Fruit fly (Drosophila melanogaster) whole organism, embryonic: ENCODE data around the gene Rpn11.
A peak's percentile ranks its signal among the peaks of the same experiment; 100 is the strongest.

ENCODE experiments used
- Awh ChIP-seq: fragments of 200-800 bp; sonication (Bioruptor generic); IDR thresholded peaks from 2 replicates; pipeline ENCODE4, ENCODE4 v1.3.6; 2022; ENCODE audit warnings: missing biosample characterization, missing genetic modification characterization
- Bgb ChIP-seq: fragments of 200-800 bp; sonication (Bioruptor generic); IDR thresholded peaks from 2 replicates; pipeline ENCODE4 v1.3.6; 2022; ENCODE audit warnings: missing biosample characterization, missing genetic modification characterization; ENCODE audit not compliant: partially characterized antibody
- CG10462 ChIP-seq: fragments of 200-800 bp; sonication (Bioruptor generic); optimal IDR thresholded peaks from 2 replicates; lab custom pipeline; 2016; ENCODE audit warnings: missing biosample characterization, missing genetic modification characterization
- CG12219 ChIP-seq: fragments of 200-800 bp; sonication (Bioruptor generic); optimal IDR thresholded peaks from 3 replicates; lab custom pipeline; 2018; ENCODE audit warnings: missing biosample characterization, mild to moderate bottlenecking, missing genetic modification characterization
- CG13624 ChIP-seq: fragments of 200-800 bp; sonication (Bioruptor generic); optimal IDR thresholded peaks from 2 replicates; lab custom pipeline; 2016; ENCODE audit warnings: missing biosample characterization, missing genetic modification characterization
- CG15479 ChIP-seq: fragments of 200-800 bp; sonication (Bioruptor generic); optimal IDR thresholded peaks from 3 replicates; lab custom pipeline; 2019; ENCODE audit warnings: missing biosample characterization, mild to moderate bottlenecking, missing genetic modification characterization, moderate library complexity
- CG1832 ChIP-seq: fragments of 200-800 bp; sonication (Bioruptor generic); optimal IDR thresholded peaks from 2 replicates; lab custom pipeline; 2017; ENCODE audit warnings: missing biosample characterization, mild to moderate bottlenecking, missing genetic modification characterization, inconsistent platforms
- CG2875 ChIP-seq: fragments of 200-800 bp; sonication (Bioruptor generic); optimal IDR thresholded peaks from 2 replicates; lab custom pipeline; 2017; ENCODE audit warnings: missing biosample characterization, mild to moderate bottlenecking, missing genetic modification characterization, missing genetic modification reagents
- CG4360 ChIP-seq: fragments of 200-800 bp; sonication (Bioruptor generic); IDR thresholded peaks from 2 replicates; pipeline ENCODE4 v1.3.6; 2022; ENCODE audit warnings: missing biosample characterization, missing genetic modification characterization
- CG5245 ChIP-seq: fragments of 200-800 bp; sonication (Bioruptor generic); optimal IDR thresholded peaks from 3 replicates; lab custom pipeline; 2016; ENCODE audit warnings: missing biosample characterization, missing genetic modification characterization
- CG7357 ChIP-seq: fragments of 200-800 bp; sonication (Bioruptor generic); IDR thresholded peaks from 3 replicates; pipeline ENCODE4 v1.3.6; 2022; ENCODE audit warnings: missing biosample characterization, missing genetic modification characterization
- CG7556 ChIP-seq: fragments of 200-800 bp; sonication (Bioruptor generic); optimal IDR thresholded peaks from 2 replicates; lab custom pipeline; 2017; ENCODE audit warnings: missing biosample characterization, mild to moderate bottlenecking, missing genetic modification characterization
- CG7745 ChIP-seq: fragments of 200-800 bp; sonication (Bioruptor generic); optimal IDR thresholded peaks from 2 replicates; lab custom pipeline; 2018; ENCODE audit warnings: missing biosample characterization, mild to moderate bottlenecking, missing genetic modification characterization, moderate library complexity
- CG7839 ChIP-seq: fragments of 200-800 bp; sonication (Bioruptor generic); optimal IDR thresholded peaks from 3 replicates; lab custom pipeline; 2018; ENCODE audit warnings: missing biosample characterization, mild to moderate bottlenecking, missing genetic modification characterization, moderate library complexity
- CG7987 ChIP-seq: fragments of 200-800 bp; sonication (Bioruptor generic); optimal IDR thresholded peaks from 2 replicates; lab custom pipeline; 2018; ENCODE audit warnings: missing biosample characterization, mild to moderate bottlenecking, missing genetic modification characterization, moderate library complexity
- CG8290 ChIP-seq, 3 experiments: fragments of 200-800 bp; sonication (Bioruptor generic); optimal IDR thresholded peaks; 2 replicates each; lab custom pipeline; 2016 to 2019; ENCODE audit warnings: missing biosample characterization in 3 of 3, missing genetic modification characterization in 3 of 3, mild to moderate bottlenecking in 2 of 3, moderate library complexity in 1 of 3
- CG9609 ChIP-seq: fragments of 200-800 bp; sonication (Bioruptor generic); optimal IDR thresholded peaks from 3 replicates; lab custom pipeline; 2016; ENCODE audit warnings: missing biosample characterization, missing genetic modification characterization
- Chrac-16 ChIP-seq: fragments of 200-800 bp; sonication (Bioruptor generic); optimal IDR thresholded peaks from 3 replicates; lab custom pipeline; 2016; ENCODE audit warnings: missing biosample characterization, missing genetic modification characterization
- CoRest ChIP-seq: fragments of 200-800 bp; sonication (Bioruptor generic); optimal IDR thresholded peaks from 3 replicates; lab custom pipeline; 2018; ENCODE audit warnings: missing biosample characterization, mild to moderate bottlenecking, missing genetic modification characterization, moderate library complexity
- D ChIP-seq, 2 experiments: fragments of 200-800 bp in 1 of 2; fragments of >200 bp in 1 of 2; sonication (Bioruptor generic) in 1 of 2; optimal IDR thresholded peaks; 2 replicates in 1 of 2; 3 replicates in 1 of 2; lab custom pipeline; 2017; ENCODE audit warnings: mild to moderate bottlenecking in 1 of 2, missing biosample characterization in 1 of 2, missing genetic modification characterization in 1 of 2, missing genetic modification reagents in 1 of 2
- Deaf1 ChIP-seq: fragments of 200-800 bp; optimal IDR thresholded peaks from 3 replicates; lab custom pipeline; 2019; ENCODE audit warnings: missing biosample characterization, mild to moderate bottlenecking, missing genetic modification characterization, moderate library complexity
- Fer1 ChIP-seq: fragments of 200-800 bp; sonication (Bioruptor generic); optimal IDR thresholded peaks from 2 replicates; lab custom pipeline; 2017; ENCODE audit warnings: missing biosample characterization, mild to moderate bottlenecking, missing genetic modification characterization
- HmgZ ChIP-seq: fragments of 200-800 bp; sonication (Bioruptor generic); optimal IDR thresholded peaks from 2 replicates; lab custom pipeline; 2018; ENCODE audit warnings: missing biosample characterization, mild to moderate bottlenecking, missing genetic modification characterization
- Hr78 ChIP-seq, 2 experiments: fragments of 200-800 bp in 1 of 2; fragments of >200 bp in 1 of 2; sonication (Bioruptor generic) in 1 of 2; optimal IDR thresholded peaks; 2 replicates each; lab custom pipeline; 2017 to 2019; ENCODE audit warnings: missing biosample characterization in 2 of 2, missing genetic modification characterization in 2 of 2, mild to moderate bottlenecking in 1 of 2, moderate library complexity in 1 of 2
- Opbp ChIP-seq: fragments of 200-800 bp; sonication (Bioruptor generic); IDR thresholded peaks from 3 replicates; pipeline ENCODE4 v1.3.6; 2022; ENCODE audit warnings: missing biosample characterization, missing genetic modification characterization; ENCODE audit not compliant: partially characterized antibody
- Pdp1 ChIP-seq, 2 experiments: fragments of 200-800 bp; sonication (Bioruptor generic); optimal IDR thresholded peaks; 3 replicates each; lab custom pipeline; 2016; ENCODE audit warnings: missing biosample characterization in 2 of 2, missing genetic modification characterization in 2 of 2, mild to moderate bottlenecking in 1 of 2, moderate library complexity in 1 of 2
- Rfx ChIP-seq: fragments of 200-800 bp; sonication (Bioruptor generic); IDR thresholded peaks from 2 replicates; pipeline ENCODE4 v1.3.6; 2022; ENCODE audit warnings: missing biosample characterization, missing genetic modification characterization
- Xrp1 ChIP-seq: fragments of 200-800 bp; sonication (Bioruptor generic); IDR thresholded peaks from 2 replicates; pipeline ENCODE4 v1.3.6; 2022; ENCODE audit warnings: missing biosample characterization, missing genetic modification characterization
- al ChIP-seq: fragments of 200-800 bp; sonication (Bioruptor generic); IDR thresholded peaks from 2 replicates; pipeline ENCODE4 v1.3.6; 2022; ENCODE audit warnings: missing biosample characterization, missing genetic modification characterization
- bcd ChIP-seq: fragments of 200-800 bp; sonication (Bioruptor generic); optimal IDR thresholded peaks from 2 replicates; lab custom pipeline; 2017; ENCODE audit warnings: missing biosample characterization, mild to moderate bottlenecking, missing genetic modification characterization
- chinmo ChIP-seq: fragments of 200-800 bp; sonication (Bioruptor generic); IDR thresholded peaks from 4 replicates; pipeline ENCODE4 v1.3.6; 2022; ENCODE audit warnings: missing biosample characterization, missing genetic modification characterization; ENCODE audit not compliant: partially characterized antibody
- dmrt99B ChIP-seq: fragments of 200-800 bp; sonication (Bioruptor generic); optimal IDR thresholded peaks from 2 replicates; lab custom pipeline; 2018; ENCODE audit warnings: missing biosample characterization, mild to moderate bottlenecking, missing genetic modification characterization, moderate library complexity
- fd102C ChIP-seq: fragments of 200-800 bp; sonication (Bioruptor generic); optimal IDR thresholded peaks from 2 replicates; lab custom pipeline; 2018; ENCODE audit warnings: missing biosample characterization, mild to moderate bottlenecking, missing genetic modification characterization, moderate library complexity
- fd3F ChIP-seq: fragments of 200-800 bp; sonication (Bioruptor generic); optimal IDR thresholded peaks from 2 replicates; lab custom pipeline; 2018; ENCODE audit warnings: missing biosample characterization, mild to moderate bottlenecking, missing genetic modification characterization, moderate library complexity
- gfzf ChIP-seq: fragments of 200-800 bp; sonication (Bioruptor generic); optimal IDR thresholded peaks from 2 replicates; lab custom pipeline; 2016; ENCODE audit warnings: missing biosample characterization, mild to moderate bottlenecking, missing genetic modification characterization, moderate library complexity
- kni ChIP-seq: fragments of 200-800 bp; sonication (Bioruptor generic); optimal IDR thresholded peaks from 3 replicates; lab custom pipeline; 2017; ENCODE audit warnings: mild to moderate bottlenecking, missing biosample characterization, missing genetic modification reagents, missing genetic modification characterization
- knrl ChIP-seq: fragments of 200-800 bp; sonication (Bioruptor generic); IDR thresholded peaks from 3 replicates; pipeline ENCODE4 v1.3.6; 2022; ENCODE audit warnings: missing biosample characterization, missing genetic modification characterization; ENCODE audit not compliant: partially characterized antibody
- lab ChIP-seq: fragments of 200-800 bp; sonication (Bioruptor generic); optimal IDR thresholded peaks from 3 replicates; lab custom pipeline; 2017; ENCODE audit warnings: missing biosample characterization, missing genetic modification characterization, mild to moderate bottlenecking, moderate library complexity, missing genetic modification reagents
- lola ChIP-seq, 3 experiments: fragments of >200 bp in 2 of 3; fragments of 200-800 bp in 1 of 3; sonication (Bioruptor generic) in 1 of 3; optimal IDR thresholded peaks; 2 replicates each; lab custom pipeline; 2017 to 2019; ENCODE audit warnings: missing biosample characterization in 3 of 3, missing genetic modification characterization in 3 of 3, mild to moderate bottlenecking in 1 of 3, moderate library complexity in 1 of 3
- nau ChIP-seq: fragments of 200-800 bp; sonication (Bioruptor generic); optimal IDR thresholded peaks from 3 replicates; lab custom pipeline; 2017; ENCODE audit warnings: missing biosample characterization, mild to moderate bottlenecking, missing genetic modification characterization, missing genetic modification reagents
- oc ChIP-seq: fragments of 200-800 bp; sonication (Bioruptor generic); optimal IDR thresholded peaks from 2 replicates; lab custom pipeline; 2018; ENCODE audit warnings: missing biosample characterization, mild to moderate bottlenecking, missing genetic modification characterization, moderate library complexity
- row ChIP-seq: fragments of 200-800 bp; sonication (Bioruptor generic); IDR thresholded peaks from 3 replicates; pipeline ENCODE4 v1.3.6; 2022; ENCODE audit warnings: missing biosample characterization, missing genetic modification characterization
- sens ChIP-seq: fragments of 200-800 bp; sonication (Bioruptor generic); peaks from one replicate; lab custom pipeline; 2016; ENCODE audit warnings: missing biosample characterization, missing genetic modification characterization
- tio ChIP-seq: fragments of 200-800 bp; sonication (Bioruptor generic); optimal IDR thresholded peaks from 2 replicates; lab custom pipeline; 2017; ENCODE audit warnings: missing biosample characterization, missing genetic modification characterization, inconsistent platforms
- trem ChIP-seq: fragments of 200-800 bp; optimal IDR thresholded peaks from 3 replicates; lab custom pipeline; 2019; ENCODE audit warnings: missing biosample characterization, mild to moderate bottlenecking, missing genetic modification characterization, moderate library complexity
- zen2 ChIP-seq: fragments of 200-800 bp; sonication (Bioruptor generic); IDR thresholded peaks from 3 replicates; pipeline ENCODE4 v1.3.6; 2022; ENCODE audit warnings: missing biosample characterization, missing genetic modification characterization; ENCODE audit not compliant: partially characterized antibody

Gene Rpn11

dm6 chr2L:5092992-5093695, 33.6 kb upstream of the Rpn11 start, which contains the start of gene Pgant5 (continued):
- TF ChIP-seq Opbp (peak; percentile 37; the same call in 1 of the 3 replicates), Bgb (peak; percentile 31; the same call in 1 of the 2 replicates), lola (GFP tag; optimal IDR thresholded peaks at IDR 0.05; lab: Kevin White, UChicago) (peak in 1 of 3 experiments; percentile 21), Rfx (GFP tag; lab: Robert Waterston, UW) (peak; percentile 20; the same call in 1 of the 2 replicates), Xrp1 (no peak), Deaf1 (tag; lab: Kevin White, UChicago) (peak; percentile 32), CG7357 (GFP tag; lab: Robert Waterston, UW) (no peak), CG7745 (peak; percentile 50), Fer1 (GFP tag; lab: Kevin White, UChicago) (peak; percentile 67), CG7556 (GFP tag; lab: Kevin White, UChicago) (peak; percentile 12), oc (tag; lab: Kevin White, UChicago) (no peak), Hr78 (GFP tag; optimal IDR thresholded peaks at IDR 0.05; lab: Kevin White, UChicago) (peak in 1 of 2 experiments; percentile 24), gfzf (GFP tag; lab: Kevin White, UChicago) (peak; percentile 69), fd3F (GFP tag; lab: Kevin White, UChicago) (no peak), CG8290 (GFP tag; optimal IDR thresholded peaks at IDR 0.05; lab: Kevin White, UChicago) (no peak), CG8290 (tag; optimal IDR thresholded peaks at IDR 0.05; lab: Kevin White, UChicago) (peak in 1 of 2 experiments; percentile 35), CG7839 (no peak), trem (tag; lab: Kevin White, UChicago) (peak; percentile 32), al (no peak), CG15479 (GFP tag; lab: Kevin White, UChicago) (peak; percentile 79), CG10462 (GFP tag; lab: Kevin White, UChicago) (no peak), Pdp1 (GFP tag; optimal IDR thresholded peaks at IDR 0.05; lab: Kevin White, UChicago) (peak in 1 of 2 experiments; percentile 29), CG12219 (GFP tag; lab: Kevin White, UChicago) (no peak), CoRest (tag; lab: Kevin White, UChicago) (no peak), dmrt99B (tag; lab: Kevin White, UChicago) (no peak), lab (peak; percentile 41), chinmo (0 out of 4 replicates have a peak, but pooled peaks have one; percentile 79), CG1832 (GFP tag; lab: Kevin White, UChicago) (peak; percentile 77), CG7987 (GFP tag; lab: Kevin White, UChicago) (no peak), sens (GFP tag; lab: Kevin White, UChicago) (peak; percentile 80), HmgZ (peak; percentile 10), bcd (GFP tag; lab: Kevin White, UChicago) (no peak), nau (peak; percentile 38), CG4360 (GFP tag; lab: Robert Waterston, UW) (peak; percentile 45), D (optimal IDR thresholded peaks at IDR 0.05; lab: Kevin White, UChicago) (peak; percentile 80), D (GFP tag; optimal IDR thresholded peaks at IDR 0.05; lab: Kevin White, UChicago) (no peak), CG13624 (GFP tag; lab: Kevin White, UChicago) (no peak), CG5245 (GFP tag; lab: Kevin White, UChicago) (no peak), tio (GFP tag; lab: Kevin White, UChicago) (no peak), row (GFP tag; lab: Robert Waterston, UW) (peak; percentile 36; the same call in 2 of the 3 replicates), kni (GFP tag; lab: Kevin White, UChicago) (peak; percentile 51), CG9609 (GFP tag; lab: Kevin White, UChicago) (peak; percentile 17), knrl (GFP tag; lab: Robert Waterston, UW) (no peak), Awh (GFP tag; lab: Robert Waterston, UW) (no peak), Chrac-16 (GFP tag; lab: Kevin White, UChicago) (no peak), zen2 (GFP tag; lab: Robert Waterston, UW) (peak; percentile 36; the same call in 1 of the 3 replicates), CG2875 (GFP tag; lab: Kevin White, UChicago) (no peak), fd102C (GFP tag; lab: Kevin White, UChicago) (no peak)
